Worm (Caenorhabditis elegans) whole organism, L3 larva: ENCODE results near the gene acdh-2.

Source experiments
- aly-2 ChIP-seq: fragments of 150-350 bp; optimal IDR thresholded peaks from 2 replicates; lab custom pipeline; 2014; ENCODE audit warnings: missing biosample characterization, missing genetic modification characterization
- ama-1 ChIP-seq: fragments of 150-350 bp; optimal IDR thresholded peaks from 2 replicates; lab custom pipeline; 2018
- ceh-16 ChIP-seq: sonication (generic microtip); optimal IDR thresholded peaks from 2 replicates; lab custom pipeline; 2017; ENCODE audit warnings: missing biosample characterization, missing genetic modification characterization
- fkh-10 ChIP-seq: sonication (generic microtip); optimal IDR thresholded peaks from 2 replicates; lab custom pipeline; 2017; ENCODE audit warnings: missing biosample characterization, missing genetic modification reagents, missing genetic modification characterization
- fkh-2 ChIP-seq: fragments of 150-350 bp; optimal IDR thresholded peaks from 2 replicates; lab custom pipeline; 2014; ENCODE audit warnings: missing biosample characterization, missing genetic modification reagents, missing genetic modification characterization
- fos-1 ChIP-seq: fragments of 150-350 bp; optimal IDR thresholded peaks from 2 replicates; lab custom pipeline; 2014; ENCODE audit warnings: missing biosample characterization, missing genetic modification characterization
- nhr-28 ChIP-seq: fragments of 150-350 bp; optimal IDR thresholded peaks from 2 replicates; lab custom pipeline; 2014; ENCODE audit warnings: missing biosample characterization, missing genetic modification characterization
- pha-4 ChIP-seq: fragments of 150-350 bp; optimal IDR thresholded peaks from 2 replicates; lab custom pipeline; 2014; ENCODE audit warnings: missing biosample characterization, missing genetic modification reagents, missing genetic modification characterization
- snpc-4 ChIP-seq: fragments of 150-350 bp; optimal IDR thresholded peaks from 2 replicates; lab custom pipeline; 2014; ENCODE audit warnings: missing biosample characterization, missing genetic modification characterization
- tbx-2 ChIP-seq: sonication (generic microtip); optimal IDR thresholded peaks from 2 replicates; lab custom pipeline; 2016; ENCODE audit warnings: mild to moderate bottlenecking, missing genetic modification characterization, missing compliant biosample characterization
- unc-39 ChIP-seq: sonication (generic microtip); optimal IDR thresholded peaks from 4 replicates; lab custom pipeline; 2017; ENCODE audit warnings: missing biosample characterization, missing genetic modification characterization
- unc-62 ChIP-seq: fragments of 150-350 bp; sonication (generic microtip); optimal IDR thresholded peaks from 4 replicates; lab custom pipeline; 2014; ENCODE audit warnings: missing biosample characterization, missing genetic modification reagents, missing genetic modification characterization

ce11 chrII:5549746-5550145 lies 2.5 kb upstream of the acdh-2 start, which contains the start of gene C17C3.6:
- TF ChIP-seq fos-1 (tag; lab: Kevin White, UChicago): no peak
- TF ChIP-seq fkh-10 (GFP tag; lab: Kevin White, UChicago): no peak
- TF ChIP-seq fkh-2 (tag; lab: Kevin White, UChicago): no peak
- no peak for TF ChIP-seq ama-1 (lab: Kevin White, UChicago)
- TF ChIP-seq unc-39 (tag; lab: Kevin White, UChicago): no peak
- TF ChIP-seq unc-62 (GFP tag; lab: Kevin White, UChicago): no peak
- TF ChIP-seq snpc-4: no peak
- no peak for TF ChIP-seq tbx-2 (tag; lab: Kevin White, UChicago)
- TF ChIP-seq aly-2 (tag; lab: Kevin White, UChicago): no peak
- TF ChIP-seq nhr-28 (tag; lab: Kevin White, UChicago): no peak
- TF ChIP-seq pha-4 (tag; lab: Kevin White, UChicago): no peak
- TF ChIP-seq ceh-16: no peak
